Worm (Caenorhabditis elegans) whole organism, early embryonic: ENCODE results near the gene sra-10.

Source experiments
- F13C5.2 ChIP-seq: sonication (generic microtip); optimal IDR thresholded peaks from 2 replicates; lab custom pipeline; 2017; ENCODE audit warnings: mild to moderate bottlenecking, missing genetic modification characterization, inconsistent platforms, missing compliant biosample characterization
- aly-1 ChIP-seq: sonication (generic microtip); optimal IDR thresholded peaks from 2 replicates; lab custom pipeline; 2016; ENCODE audit warnings: missing genetic modification characterization, missing compliant biosample characterization
- ama-1 ChIP-seq: fragments of 150-350 bp; optimal IDR thresholded peaks from 2 replicates; lab custom pipeline; 2014
- ceh-36 ChIP-seq: sonication (generic microtip); optimal IDR thresholded peaks from 2 replicates; lab custom pipeline; 2016; ENCODE audit warnings: missing genetic modification characterization, inconsistent platforms, missing compliant biosample characterization
- flt-1 ChIP-seq: fragments of 200-800 bp; sonication (Bioruptor generic); IDR thresholded peaks from 2 replicates; pipeline ENCODE4 v1.3.6; 2022; ENCODE audit warnings: missing genetic modification characterization, missing compliant biosample characterization
- hnd-1 ChIP-seq: sonication (generic microtip); optimal IDR thresholded peaks from 2 replicates; lab custom pipeline; 2016; ENCODE audit warnings: missing genetic modification characterization, missing compliant biosample characterization
- pes-1 ChIP-seq: fragments of 200-800 bp; sonication (Bioruptor generic); IDR thresholded peaks from 2 replicates; pipeline ENCODE4 v1.3.6; 2022; ENCODE audit warnings: missing genetic modification reagents, missing genetic modification characterization, missing compliant biosample characterization
- scrt-1 ChIP-seq: fragments of 200-800 bp; sonication (Bioruptor generic); IDR thresholded peaks from 2 replicates; pipeline ENCODE4 v1.3.6; 2022; ENCODE audit warnings: missing genetic modification characterization, missing compliant biosample characterization
- tbx-11 ChIP-seq: fragments of 200-800 bp; sonication (Bioruptor generic); IDR thresholded peaks from 2 replicates; pipeline ENCODE4 v1.3.6; 2022; ENCODE audit warnings: missing genetic modification characterization, missing compliant biosample characterization
- tbx-37 ChIP-seq: fragments of 200-800 bp; sonication (Bioruptor generic); conservative IDR thresholded peaks from 2 replicates; pipeline ENCODE4 v1.3.6; 2022; ENCODE audit warnings: missing genetic modification reagents, missing genetic modification characterization, missing compliant biosample characterization
- tra-4 ChIP-seq: sonication (generic microtip); optimal IDR thresholded peaks from 2 replicates; lab custom pipeline; 2017; ENCODE audit warnings: missing genetic modification characterization, missing compliant biosample characterization

ce11 chrII:10857077-10857476, 37.8 kb downstream of the sra-10 start, which contains the start of gene M106.7:
- TF ChIP-seq scrt-1 (no peak), ama-1 (lab: Kevin White, UChicago) (no peak), flt-1 (GFP tag; lab: Robert Waterston, UW) (no peak), ceh-36 (tag; lab: Kevin White, UChicago) (no peak), aly-1 (no peak), pes-1 (no peak), F13C5.2 (tag; lab: Kevin White, UChicago) (no peak), tbx-11 (GFP tag; lab: Robert Waterston, UW) (no peak), tra-4 (no peak), tbx-37 (GFP tag; lab: Robert Waterston, UW) (no peak), hnd-1 (tag; lab: Kevin White, UChicago) (no peak)
